Fruit fly (Drosophila melanogaster) whole organism, embryonic: ENCODE measurements around the gene Snx27.

Experiments
- Awh ChIP-seq: fragments of 200-800 bp; sonication (Bioruptor generic); IDR thresholded peaks from 2 replicates; pipeline ENCODE4, ENCODE4 v1.3.6; 2022; ENCODE audit warnings: missing biosample characterization, missing genetic modification characterization
- Bdp1 ChIP-seq: fragments of 200-800 bp; sonication (Bioruptor generic); optimal IDR thresholded peaks from 3 replicates; lab custom pipeline; 2016; ENCODE audit warnings: missing biosample characterization, missing genetic modification characterization
- BtbVII ChIP-seq: fragments of 200-800 bp; sonication (Bioruptor generic); optimal IDR thresholded peaks from 3 replicates; lab custom pipeline; 2017; ENCODE audit warnings: missing biosample characterization, mild to moderate bottlenecking, missing genetic modification characterization
- CG10274 ChIP-seq: fragments of 200-800 bp; sonication (Bioruptor generic); optimal IDR thresholded peaks from 3 replicates; lab custom pipeline; 2017; ENCODE audit warnings: missing biosample characterization, mild to moderate bottlenecking, missing genetic modification characterization
- CG11456 ChIP-seq: fragments of 200-800 bp; sonication (Bioruptor generic); IDR thresholded peaks from 3 replicates; pipeline ENCODE4 v1.3.6; 2022; ENCODE audit warnings: missing biosample characterization, missing genetic modification characterization
- CG12942 ChIP-seq: fragments of 200-800 bp; sonication (Bioruptor generic); optimal IDR thresholded peaks from 3 replicates; lab custom pipeline; 2016; ENCODE audit warnings: missing biosample characterization, missing genetic modification characterization
- CG15269 ChIP-seq: fragments of 200-800 bp; sonication (Bioruptor generic); optimal IDR thresholded peaks from 2 replicates; lab custom pipeline; 2018; ENCODE audit warnings: missing biosample characterization, mild to moderate bottlenecking, missing genetic modification characterization, moderate library complexity
- CG1529 ChIP-seq: fragments of 200-800 bp; sonication (Bioruptor generic); optimal IDR thresholded peaks from 3 replicates; lab custom pipeline; 2018; ENCODE audit warnings: missing biosample characterization, missing genetic modification characterization
- CG1603 ChIP-seq: fragments of 200-800 bp; sonication (Bioruptor generic); optimal IDR thresholded peaks from 2 replicates; lab custom pipeline; 2019; ENCODE audit warnings: missing biosample characterization, mild to moderate bottlenecking, missing genetic modification characterization, moderate library complexity
- CG2129 ChIP-seq: fragments of 200-800 bp; sonication (Bioruptor generic); IDR thresholded peaks from 2 replicates; pipeline ENCODE4 v1.3.6; 2022; ENCODE audit warnings: missing biosample characterization, missing genetic modification characterization; ENCODE audit not compliant: partially characterized antibody
- CG30403 ChIP-seq: fragments of 200-800 bp; sonication (Bioruptor generic); optimal IDR thresholded peaks from 3 replicates; lab custom pipeline; 2016; ENCODE audit warnings: missing biosample characterization, missing genetic modification characterization
- CG3726 ChIP-seq: fragments of 200-800 bp; sonication (Bioruptor generic); IDR thresholded peaks from 3 replicates; pipeline ENCODE4, ENCODE4 v1.3.6; 2022; ENCODE audit warnings: missing biosample characterization, missing genetic modification characterization
- CG42726 ChIP-seq: fragments of 200-800 bp; sonication (Bioruptor generic); IDR thresholded peaks from 2 replicates; pipeline ENCODE4 v1.3.6; 2022; ENCODE audit warnings: missing biosample characterization, missing genetic modification characterization; ENCODE audit not compliant: partially characterized antibody
- CG5245 ChIP-seq: fragments of 200-800 bp; sonication (Bioruptor generic); optimal IDR thresholded peaks from 3 replicates; lab custom pipeline; 2016; ENCODE audit warnings: missing biosample characterization, missing genetic modification characterization
- CG6272 ChIP-seq: fragments of 200-800 bp; sonication (Bioruptor generic); IDR thresholded peaks from 2 replicates; pipeline ENCODE4 v1.3.6; 2022; ENCODE audit warnings: missing biosample characterization, missing genetic modification characterization
- CG6689 ChIP-seq: fragments of 200-800 bp; sonication (Bioruptor generic); IDR thresholded peaks from 2 replicates; pipeline ENCODE4 v1.3.6; 2022; ENCODE audit warnings: missing biosample characterization, missing genetic modification characterization
- Fer1 ChIP-seq: fragments of 200-800 bp; sonication (Bioruptor generic); optimal IDR thresholded peaks from 2 replicates; lab custom pipeline; 2017; ENCODE audit warnings: missing biosample characterization, mild to moderate bottlenecking, missing genetic modification characterization
- Gug ChIP-seq: fragments of 200-800 bp; sonication (Bioruptor generic); IDR thresholded peaks from 4 replicates; pipeline ENCODE4 v1.3.6; 2022; ENCODE audit warnings: missing biosample characterization, missing genetic modification characterization
- HLHmδ ChIP-seq: fragments of 200-800 bp; sonication (Bioruptor generic); optimal IDR thresholded peaks from 2 replicates; lab custom pipeline; 2018; ENCODE audit warnings: missing biosample characterization, mild to moderate bottlenecking, missing genetic modification characterization, moderate library complexity
- Lim3 ChIP-seq: fragments of 200-800 bp; sonication (Bioruptor generic); IDR thresholded peaks from 2 replicates; pipeline ENCODE4 v1.3.6; 2022; ENCODE audit warnings: missing biosample characterization, missing genetic modification characterization
- NC2α ChIP-seq: fragments of 200-800 bp; sonication (Bioruptor generic); optimal IDR thresholded peaks from 2 replicates; lab custom pipeline; 2016; ENCODE audit warnings: missing biosample characterization, missing genetic modification characterization
- Ptx1 ChIP-seq: fragments of 200-800 bp; sonication (Bioruptor generic); IDR thresholded peaks from 2 replicates; pipeline ENCODE4 v1.3.6; 2022; ENCODE audit warnings: missing biosample characterization, missing genetic modification characterization
- Sry-β ChIP-seq: fragments of 200-800 bp; sonication (Bioruptor generic); optimal IDR thresholded peaks from 2 replicates; lab custom pipeline; 2018; ENCODE audit warnings: missing biosample characterization, mild to moderate bottlenecking, missing genetic modification characterization, moderate library complexity
- Taf1 ChIP-seq: fragments of 200-800 bp; sonication (Bioruptor generic); IDR thresholded peaks from 2 replicates; pipeline ENCODE4 v1.3.6; 2022; ENCODE audit warnings: missing biosample characterization, missing genetic modification characterization
- Vsx1 ChIP-seq: fragments of 200-800 bp; sonication (Bioruptor generic); optimal IDR thresholded peaks from 2 replicates; lab custom pipeline; 2017; ENCODE audit warnings: missing biosample characterization, mild to moderate bottlenecking, missing genetic modification characterization, missing genetic modification reagents
- abd-A ChIP-seq: fragments of 200-800 bp; sonication (Bioruptor generic); optimal IDR thresholded peaks from 3 replicates; lab custom pipeline; 2019; ENCODE audit warnings: missing biosample characterization, mild to moderate bottlenecking, missing genetic modification characterization, moderate library complexity
- da ChIP-seq: fragments of 200-800 bp; sonication (Bioruptor generic); optimal IDR thresholded peaks from 2 replicates; lab custom pipeline; 2016; ENCODE audit warnings: missing biosample characterization, missing genetic modification characterization
- ftz-f1 ChIP-seq: fragments of 200-800 bp; sonication (Bioruptor generic); optimal IDR thresholded peaks from 2 replicates; lab custom pipeline; 2016; ENCODE audit warnings: missing biosample characterization, missing genetic modification characterization
- gce ChIP-seq: fragments of 200-800 bp; sonication (Bioruptor generic); IDR thresholded peaks from 3 replicates; pipeline ENCODE4 v1.3.6; 2022; ENCODE audit warnings: missing biosample characterization, missing genetic modification characterization
- gfzf ChIP-seq: fragments of 200-800 bp; sonication (Bioruptor generic); optimal IDR thresholded peaks from 2 replicates; lab custom pipeline; 2016; ENCODE audit warnings: missing biosample characterization, mild to moderate bottlenecking, missing genetic modification characterization, moderate library complexity
- grau ChIP-seq: fragments of 200-800 bp; optimal IDR thresholded peaks from 3 replicates; lab custom pipeline; 2019; ENCODE audit warnings: missing biosample characterization, mild to moderate bottlenecking, missing genetic modification characterization, moderate library complexity
- gt ChIP-seq: fragments of 200-800 bp; sonication (Bioruptor generic); IDR thresholded peaks from 2 replicates; pipeline ENCODE4 v1.3.6; 2022; ENCODE audit warnings: missing biosample characterization, missing genetic modification characterization
- ind ChIP-seq: fragments of 200-800 bp; sonication (Bioruptor generic); optimal IDR thresholded peaks from 3 replicates; lab custom pipeline; 2016; ENCODE audit warnings: missing biosample characterization, missing genetic modification characterization
- lbe ChIP-seq: fragments of 200-800 bp; sonication (Bioruptor generic); optimal IDR thresholded peaks from 2 replicates; lab custom pipeline; 2016; ENCODE audit warnings: missing biosample characterization, mild to moderate bottlenecking, missing genetic modification characterization
- luna ChIP-seq: fragments of 200-800 bp; sonication (Bioruptor generic); optimal IDR thresholded peaks from 2 replicates; lab custom pipeline; 2016; ENCODE audit warnings: missing biosample characterization, missing genetic modification characterization
- mam ChIP-seq: fragments of 200-800 bp; sonication (Bioruptor generic); optimal IDR thresholded peaks from 3 replicates; lab custom pipeline; 2016; ENCODE audit warnings: missing biosample characterization, missing genetic modification characterization
- sisA ChIP-seq: fragments of 200-800 bp; sonication (Bioruptor generic); IDR thresholded peaks from 2 replicates; pipeline ENCODE4 v1.3.6; 2022; ENCODE audit warnings: missing biosample characterization, missing genetic modification characterization
- slp2 ChIP-seq: fragments of 200-800 bp; sonication (Bioruptor generic); optimal IDR thresholded peaks from 2 replicates; lab custom pipeline; 2016; ENCODE audit warnings: missing biosample characterization, missing genetic modification characterization
- sna ChIP-seq: fragments of 200-800 bp; sonication (Bioruptor generic); IDR thresholded peaks from 2 replicates; pipeline ENCODE4 v1.3.6; 2022; ENCODE audit warnings: missing biosample characterization, missing genetic modification characterization; ENCODE audit not compliant: partially characterized antibody
- wek ChIP-seq: fragments of 200-800 bp; sonication (Bioruptor generic); optimal IDR thresholded peaks from 3 replicates; lab custom pipeline; 2018; ENCODE audit warnings: missing biosample characterization, mild to moderate bottlenecking, missing genetic modification characterization, moderate library complexity

The Snx27 gene

DNA sequence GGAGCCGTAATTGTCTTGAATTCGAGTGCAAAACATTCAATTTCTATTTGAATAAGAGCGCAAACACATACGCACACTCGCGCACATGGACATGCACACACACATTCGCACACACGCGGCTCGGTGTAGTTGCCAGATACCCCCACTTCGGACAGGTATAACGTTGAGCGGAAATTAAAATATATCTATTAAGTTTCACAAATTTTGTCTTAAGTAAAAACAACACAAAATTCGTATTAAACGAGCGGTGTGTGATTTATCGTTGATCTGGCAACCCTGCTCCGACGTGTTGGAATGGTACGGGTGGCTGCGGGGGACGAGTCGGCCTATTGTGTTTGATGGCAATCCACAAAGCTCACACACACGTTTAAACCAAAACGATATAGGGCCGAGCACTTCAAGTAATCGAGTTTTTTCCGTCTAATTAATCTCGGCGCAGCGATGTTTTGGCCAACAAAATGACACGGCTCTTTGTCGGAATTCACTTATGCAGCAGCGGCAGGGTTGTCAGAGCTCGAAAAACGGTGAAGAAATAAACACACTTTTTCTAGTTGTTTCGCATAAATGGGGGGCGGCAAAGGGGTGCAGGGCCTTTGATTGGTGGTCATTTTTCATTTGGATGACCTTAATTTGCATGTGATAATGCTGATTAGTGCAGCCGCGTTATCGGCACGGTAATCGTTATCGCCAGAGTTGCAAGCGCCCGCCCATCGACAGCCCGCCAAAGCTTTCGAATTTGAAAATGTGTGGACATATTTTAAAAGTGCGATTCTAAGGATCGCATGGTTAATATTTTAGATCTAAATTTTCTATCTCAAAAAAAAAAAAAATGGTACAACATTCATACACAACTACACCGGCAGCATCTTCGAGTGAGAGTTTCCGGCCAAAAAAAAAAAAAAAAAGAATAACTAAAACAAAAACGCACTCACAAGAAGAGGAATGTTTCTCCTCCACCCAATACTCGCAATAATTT is 8.3 kb upstream of the Snx27 start (continued):
- TF ChIP-seq luna (no peak), CG42726 (GFP tag; lab: Robert Waterston, UW) (no peak), gfzf (no peak), Taf1 (peak; percentile 58), grau (tag; lab: Kevin White, UChicago) (peak; percentile 71), Vsx1 (peak; percentile 3), CG15269 (tag; lab: Kevin White, UChicago) (peak; percentile 82), ftz-f1 (GFP tag; lab: Kevin White, UChicago) (peak; percentile 22), CG6689 (GFP tag; lab: Robert Waterston, UW) (peak; percentile 71), ind (GFP tag; lab: Kevin White, UChicago) (peak; percentile 53), mam (GFP tag; lab: Kevin White, UChicago) (peak; percentile 68), Ptx1 (peak; percentile 83), Lim3 (GFP tag; lab: Robert Waterston, UW) (peak; percentile 44; the same call in 1 of the 2 replicates), CG6272 (GFP tag; lab: Robert Waterston, UW) (peak; percentile 42), CG3726 (GFP tag; lab: Robert Waterston, UW) (peak; percentile 57; the same call in 1 of the 3 replicates), slp2 (GFP tag; lab: Kevin White, UChicago) (no peak), sna (GFP tag; lab: Robert Waterston, UW) (no peak), CG10274 (GFP tag; lab: Kevin White, UChicago) (peak; percentile 32), sisA (peak; percentile 77), lbe (GFP tag; lab: Kevin White, UChicago) (peak; percentile 82), Gug (GFP tag; lab: Robert Waterston, UW) (peak; percentile 69), gt (0 out of 2 replicates have a peak, but pooled peaks have one; percentile 22), abd-A (tag; lab: Kevin White, UChicago) (peak; percentile 53), Fer1 (peak; percentile 75), gce (peak; percentile 68; the same call in 2 of the 3 replicates), da (GFP tag; lab: Kevin White, UChicago) (no peak), wek (GFP tag; lab: Kevin White, UChicago) (peak; percentile 40), NC2α (no peak), HLHmδ (GFP tag; lab: Kevin White, UChicago) (no peak), Sry-β (GFP tag; lab: Kevin White, UChicago) (no peak), CG5245 (GFP tag; lab: Kevin White, UChicago) (peak; percentile 20), CG30403 (peak; percentile 60), CG11456 (GFP tag; lab: Robert Waterston, UW) (peak; percentile 89), CG12942 (peak; percentile 38), CG2129 (GFP tag; lab: Robert Waterston, UW) (no peak), CG1529 (peak; percentile 57), BtbVII (GFP tag; lab: Kevin White, UChicago) (peak; percentile 61), Bdp1 (GFP tag; lab: Kevin White, UChicago) (peak; percentile 47), CG1603 (tag; lab: Kevin White, UChicago) (peak; percentile 86), Awh (no peak; the same call in 1 of the 2 replicates)
